Worm (Caenorhabditis elegans) whole organism, late embryonic: Measurements from ENCODE around the gene B0432.14.

Source experiments
- Y22D7AL.16 ChIP-seq: sonication (generic microtip); optimal IDR thresholded peaks from 2 replicates; lab custom pipeline; 2016; ENCODE audit warnings: missing genetic modification characterization, missing compliant biosample characterization
- ahr-1 ChIP-seq: sonication (generic microtip); optimal IDR thresholded peaks from 2 replicates; lab custom pipeline; 2016; ENCODE audit warnings: missing genetic modification characterization, missing compliant biosample characterization
- che-1 ChIP-seq: sonication (generic microtip); optimal IDR thresholded peaks from 2 replicates; lab custom pipeline; 2016; ENCODE audit warnings: mild to moderate bottlenecking, missing genetic modification characterization, missing compliant biosample characterization
- elt-2 ChIP-seq: sonication (generic microtip); optimal IDR thresholded peaks from 2 replicates; lab custom pipeline; 2016; ENCODE audit warnings: missing genetic modification reagents, missing genetic modification characterization, missing compliant biosample characterization
- nfya-1 ChIP-seq: sonication (generic microtip); optimal IDR thresholded peaks from 2 replicates; lab custom pipeline; 2017; ENCODE audit warnings: missing genetic modification characterization, mild to moderate bottlenecking, missing compliant biosample characterization, antibody characterized with exemption, moderate library complexity
- pat-9 ChIP-seq: fragments of 200-800 bp; sonication (Bioruptor generic); optimal IDR thresholded peaks from 2 replicates; lab custom pipeline; 2018; ENCODE audit warnings: mild to moderate bottlenecking, missing genetic modification characterization, moderate library complexity, missing compliant biosample characterization
- pros-1 ChIP-seq: fragments of 150-350 bp; optimal IDR thresholded peaks from 2 replicates; lab custom pipeline; 2014; ENCODE audit warnings: missing biosample characterization, missing genetic modification reagents, missing genetic modification characterization
- ztf-16 ChIP-seq: sonication (generic microtip); optimal IDR thresholded peaks from 2 replicates; lab custom pipeline; 2017; ENCODE audit warnings: missing genetic modification characterization, missing compliant biosample characterization

DNA sequence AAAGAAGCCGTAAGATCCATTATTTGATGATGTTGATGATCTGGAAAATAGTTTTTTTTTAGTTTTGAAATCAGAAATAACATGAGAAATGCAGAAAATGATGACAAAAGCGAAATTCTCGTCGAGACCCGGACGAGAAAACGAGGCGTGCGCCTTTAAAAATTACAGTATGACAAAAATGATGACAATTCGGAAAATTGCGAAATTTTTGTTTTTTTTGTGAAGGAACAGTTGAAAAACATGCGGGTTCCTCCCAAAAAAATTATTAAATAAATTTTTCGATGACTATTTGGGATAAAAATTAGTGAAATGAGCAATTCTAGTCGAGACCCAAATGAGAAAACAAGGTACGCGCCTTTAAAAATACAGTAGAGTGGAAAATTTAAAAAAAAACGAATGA is 43.6 kb upstream of the B0432.14 start, which contains the start of gene ubxn-3:
- no peak for TF ChIP-seq pros-1
- TF ChIP-seq pat-9 (tag; lab: Kevin White, UChicago): no peak
- TF ChIP-seq Y22D7AL.16 (tag; lab: Kevin White, UChicago): no peak
- no peak for TF ChIP-seq ahr-1
- TF ChIP-seq che-1 (tag; lab: Kevin White, UChicago): no peak
- no peak for TF ChIP-seq elt-2 (tag; lab: Kevin White, UChicago)
- no peak for TF ChIP-seq nfya-1 (tag; lab: Kevin White, UChicago)
- no peak for TF ChIP-seq ztf-16
